Fruit fly (Drosophila melanogaster) whole organism, embryonic: ENCODE data around the gene Eip75B.

Experiments used
- ATbp ChIP-seq: fragments of 200-800 bp; sonication (Bioruptor generic); optimal IDR thresholded peaks from 2 replicates; lab custom pipeline; 2017; ENCODE audit warnings: missing biosample characterization, mild to moderate bottlenecking, missing genetic modification characterization, missing genetic modification reagents
- Aef1 ChIP-seq: fragments of 200-800 bp; sonication (Bioruptor generic); IDR thresholded peaks from 3 replicates; pipeline ENCODE4 v1.3.6; 2022; ENCODE audit warnings: missing biosample characterization, missing genetic modification characterization
- BtbVII ChIP-seq: fragments of 200-800 bp; sonication (Bioruptor generic); optimal IDR thresholded peaks from 3 replicates; lab custom pipeline; 2017; ENCODE audit warnings: missing biosample characterization, mild to moderate bottlenecking, missing genetic modification characterization
- CG10654 ChIP-seq: fragments of 200-800 bp; sonication (Bioruptor generic); optimal IDR thresholded peaks from 2 replicates; lab custom pipeline; 2016; ENCODE audit warnings: missing biosample characterization, missing genetic modification characterization
- CG13624 ChIP-seq: fragments of 200-800 bp; sonication (Bioruptor generic); optimal IDR thresholded peaks from 2 replicates; lab custom pipeline; 2016; ENCODE audit warnings: missing biosample characterization, missing genetic modification characterization
- CG14014 ChIP-seq: fragments of 200-800 bp; sonication (Bioruptor generic); IDR thresholded peaks from 2 replicates; pipeline ENCODE4 v1.3.6; 2022; ENCODE audit warnings: missing biosample characterization, missing genetic modification characterization
- CG15514 ChIP-seq: fragments of 200-800 bp; sonication (Bioruptor generic); optimal IDR thresholded peaks from 3 replicates; lab custom pipeline; 2017; ENCODE audit warnings: missing biosample characterization, missing genetic modification characterization, mild to moderate bottlenecking, moderate library complexity, missing genetic modification reagents
- CG16813 ChIP-seq: fragments of 200-800 bp; sonication (Bioruptor generic); IDR thresholded peaks from 3 replicates; pipeline ENCODE4 v1.3.6; 2022; ENCODE audit warnings: missing biosample characterization, missing genetic modification characterization; ENCODE audit not compliant: partially characterized antibody
- CG16863 ChIP-seq: fragments of 200-800 bp; sonication (Bioruptor generic); optimal IDR thresholded peaks from 3 replicates; lab custom pipeline; 2016; ENCODE audit warnings: missing biosample characterization, missing genetic modification characterization
- CG18262 ChIP-seq: fragments of 200-800 bp; optimal IDR thresholded peaks from 3 replicates; lab custom pipeline; 2019; ENCODE audit warnings: missing biosample characterization, mild to moderate bottlenecking, missing genetic modification characterization, moderate library complexity
- CG2678 ChIP-seq: fragments of 200-800 bp; sonication (Bioruptor generic); optimal IDR thresholded peaks from 3 replicates; lab custom pipeline; 2019; ENCODE audit warnings: missing biosample characterization, mild to moderate bottlenecking, missing genetic modification characterization, moderate library complexity
- CG4404 ChIP-seq: fragments of 200-800 bp; sonication (Bioruptor generic); IDR thresholded peaks from 2 replicates; pipeline ENCODE4 v1.3.6; 2022; ENCODE audit warnings: missing biosample characterization, missing genetic modification characterization
- CG4820 ChIP-seq: fragments of 200-800 bp; sonication (Bioruptor generic); optimal IDR thresholded peaks from 3 replicates; lab custom pipeline; 2016; ENCODE audit warnings: missing biosample characterization, missing genetic modification characterization
- CG9727 ChIP-seq: fragments of 200-800 bp; sonication (Bioruptor generic); optimal IDR thresholded peaks from 3 replicates; lab custom pipeline; 2017; ENCODE audit warnings: missing biosample characterization, mild to moderate bottlenecking, missing genetic modification characterization
- CG9876 ChIP-seq: fragments of 200-800 bp; sonication (Bioruptor generic); optimal IDR thresholded peaks from 2 replicates; lab custom pipeline; 2016; ENCODE audit warnings: missing biosample characterization, missing genetic modification characterization
- CoRest ChIP-seq: fragments of 200-800 bp; sonication (Bioruptor generic); optimal IDR thresholded peaks from 3 replicates; lab custom pipeline; 2018; ENCODE audit warnings: missing biosample characterization, mild to moderate bottlenecking, missing genetic modification characterization, moderate library complexity
- Dbx ChIP-seq: fragments of 200-800 bp; sonication (Bioruptor generic); IDR thresholded peaks from 3 replicates; pipeline ENCODE4 v1.3.6; 2022; ENCODE audit warnings: missing biosample characterization, missing genetic modification characterization
- Dip2 ChIP-seq: fragments of 200-800 bp; sonication (Bioruptor generic); IDR thresholded peaks from 2 replicates; pipeline ENCODE4 v1.3.6; 2022; ENCODE audit warnings: missing biosample characterization, missing genetic modification characterization
- Dll ChIP-seq: fragments of 200-800 bp; sonication (Bioruptor generic); IDR thresholded peaks from 4 replicates; pipeline ENCODE4 v1.3.6; 2022; ENCODE audit warnings: missing biosample characterization, missing genetic modification characterization; ENCODE audit not compliant: partially characterized antibody
- ERR ChIP-seq: fragments of 200-800 bp; sonication (Bioruptor generic); optimal IDR thresholded peaks from 2 replicates; lab custom pipeline; 2016; ENCODE audit warnings: missing biosample characterization, missing genetic modification characterization
- GATAe ChIP-seq: fragments of 200-800 bp; sonication (Bioruptor generic); conservative IDR thresholded peaks from 2 replicates; pipeline ENCODE4 v1.3.6; 2022; ENCODE audit warnings: missing biosample characterization, missing genetic modification characterization
- HHEX ChIP-seq: fragments of 200-800 bp; sonication (Bioruptor generic); optimal IDR thresholded peaks from 3 replicates; lab custom pipeline; 2017; ENCODE audit warnings: missing biosample characterization, mild to moderate bottlenecking, missing genetic modification characterization, missing genetic modification reagents
- Hey ChIP-seq: fragments of 200-800 bp; sonication (Bioruptor generic); optimal IDR thresholded peaks from 3 replicates; lab custom pipeline; 2018; ENCODE audit warnings: missing biosample characterization, mild to moderate bottlenecking, missing genetic modification characterization
- HmgZ ChIP-seq: fragments of 200-800 bp; sonication (Bioruptor generic); optimal IDR thresholded peaks from 2 replicates; lab custom pipeline; 2018; ENCODE audit warnings: missing biosample characterization, mild to moderate bottlenecking, missing genetic modification characterization
- Jarid2 ChIP-seq: fragments of 200-800 bp; sonication (Bioruptor generic); optimal IDR thresholded peaks from 3 replicates; lab custom pipeline; 2017; ENCODE audit warnings: mild to moderate bottlenecking, missing biosample characterization, missing genetic modification reagents, missing genetic modification characterization
- NC2α ChIP-seq: fragments of 200-800 bp; sonication (Bioruptor generic); optimal IDR thresholded peaks from 2 replicates; lab custom pipeline; 2016; ENCODE audit warnings: missing biosample characterization, missing genetic modification characterization
- NC2β ChIP-seq: fragments of 200-800 bp; sonication (Bioruptor generic); optimal IDR thresholded peaks from 2 replicates; lab custom pipeline; 2016; ENCODE audit warnings: missing biosample characterization, missing genetic modification characterization
- Nf-YB ChIP-seq: fragments of 200-800 bp; sonication (Bioruptor generic); optimal IDR thresholded peaks from 3 replicates; lab custom pipeline; 2019; ENCODE audit warnings: missing biosample characterization, mild to moderate bottlenecking, missing genetic modification characterization, moderate library complexity
- Oli ChIP-seq: fragments of 200-800 bp; sonication (Bioruptor generic); optimal IDR thresholded peaks from 2 replicates; lab custom pipeline; 2018; ENCODE audit warnings: missing biosample characterization, mild to moderate bottlenecking, missing genetic modification characterization, moderate library complexity
- Ravus ChIP-seq: fragments of 200-800 bp; sonication (Bioruptor generic); IDR thresholded peaks from 2 replicates; pipeline ENCODE4 v1.3.6; 2022; ENCODE audit warnings: missing biosample characterization, missing genetic modification characterization
- Sry-β ChIP-seq: fragments of 200-800 bp; sonication (Bioruptor generic); optimal IDR thresholded peaks from 2 replicates; lab custom pipeline; 2018; ENCODE audit warnings: missing biosample characterization, mild to moderate bottlenecking, missing genetic modification characterization, moderate library complexity
- Vsx1 ChIP-seq: fragments of 200-800 bp; sonication (Bioruptor generic); optimal IDR thresholded peaks from 2 replicates; lab custom pipeline; 2017; ENCODE audit warnings: missing biosample characterization, mild to moderate bottlenecking, missing genetic modification characterization, missing genetic modification reagents
- ase ChIP-seq: fragments of 200-800 bp; sonication (Bioruptor generic); IDR thresholded peaks from 3 replicates; pipeline ENCODE4 v1.3.6; 2022; ENCODE audit warnings: missing biosample characterization, missing genetic modification characterization
- ato ChIP-seq: fragments of 200-800 bp; sonication (Bioruptor generic); IDR thresholded peaks from 2 replicates; pipeline ENCODE4 v1.3.6; 2022; ENCODE audit warnings: missing biosample characterization, missing genetic modification characterization; ENCODE audit not compliant: partially characterized antibody
- dimm ChIP-seq: fragments of 200-800 bp; sonication (Bioruptor generic); IDR thresholded peaks from 2 replicates; pipeline ENCODE4 v1.3.6; 2022; ENCODE audit warnings: missing biosample characterization, missing genetic modification characterization
- fd64A ChIP-seq: fragments of 200-800 bp; sonication (Bioruptor generic); optimal IDR thresholded peaks from 3 replicates; lab custom pipeline; 2018; ENCODE audit warnings: missing biosample characterization, mild to moderate bottlenecking, missing genetic modification characterization
- gcm ChIP-seq: fragments of 200-800 bp; sonication (Bioruptor generic); optimal IDR thresholded peaks from 2 replicates; lab custom pipeline; 2019; ENCODE audit warnings: missing biosample characterization, mild to moderate bottlenecking, missing genetic modification characterization, moderate library complexity
- lov ChIP-seq, 2 experiments: fragments of 200-800 bp in 1 of 2; fragments of >200 bp in 1 of 2; sonication (Bioruptor generic) in 1 of 2; IDR thresholded peaks in 1 of 2; optimal IDR thresholded peaks in 1 of 2; 2 replicates in 1 of 2; 3 replicates in 1 of 2; pipeline versions ENCODE4 v1.3.6 to Lab custom; 2017 to 2022; ENCODE audit warnings: missing biosample characterization in 1 of 2, missing genetic modification characterization in 1 of 2
- mld ChIP-seq: fragments of 200-800 bp; sonication (Bioruptor generic); IDR thresholded peaks from 3 replicates; pipeline ENCODE4 v1.3.6; 2022; ENCODE audit warnings: missing biosample characterization, missing genetic modification characterization; ENCODE audit not compliant: partially characterized antibody
- nom ChIP-seq: fragments of 200-800 bp; sonication (Bioruptor generic); optimal IDR thresholded peaks from 2 replicates; lab custom pipeline; 2017; ENCODE audit warnings: missing biosample characterization, missing genetic modification characterization, mild to moderate bottlenecking, moderate library complexity, missing genetic modification reagents
- oc ChIP-seq: fragments of 200-800 bp; sonication (Bioruptor generic); optimal IDR thresholded peaks from 2 replicates; lab custom pipeline; 2018; ENCODE audit warnings: missing biosample characterization, mild to moderate bottlenecking, missing genetic modification characterization, moderate library complexity
- pita ChIP-seq: fragments of 200-800 bp; sonication (Bioruptor generic); optimal IDR thresholded peaks from 2 replicates; lab custom pipeline; 2017; ENCODE audit warnings: missing biosample characterization, mild to moderate bottlenecking, missing genetic modification characterization
- psq ChIP-seq: fragments of 200-800 bp; sonication (Bioruptor generic); optimal IDR thresholded peaks from 2 replicates; lab custom pipeline; 2017; ENCODE audit warnings: missing biosample characterization, missing genetic modification characterization
- sc ChIP-seq, 3 experiments: fragments of >200 bp in 2 of 3; fragments of 200-800 bp in 1 of 3; sonication (Bioruptor generic) in 1 of 3; optimal IDR thresholded peaks; 2 replicates in 2 of 3; 3 replicates in 1 of 3; lab custom pipeline; 2017; ENCODE audit warnings: mild to moderate bottlenecking in 1 of 3, missing biosample characterization in 1 of 3, missing genetic modification characterization in 1 of 3, missing genetic modification reagents in 1 of 3
- sr ChIP-seq: fragments of 200-800 bp; sonication (Bioruptor generic); IDR thresholded peaks from 3 replicates; pipeline ENCODE4 v1.3.6; 2022; ENCODE audit warnings: missing biosample characterization, missing genetic modification characterization
- vfl ChIP-seq: fragments of 200-800 bp; sonication (Bioruptor generic); optimal IDR thresholded peaks from 2 replicates; lab custom pipeline; 2016; ENCODE audit warnings: missing biosample characterization, missing genetic modification characterization
- yki ChIP-seq: fragments of >200 bp; optimal IDR thresholded peaks from 3 replicates; lab custom pipeline; 2018

The Eip75B gene

DNA sequence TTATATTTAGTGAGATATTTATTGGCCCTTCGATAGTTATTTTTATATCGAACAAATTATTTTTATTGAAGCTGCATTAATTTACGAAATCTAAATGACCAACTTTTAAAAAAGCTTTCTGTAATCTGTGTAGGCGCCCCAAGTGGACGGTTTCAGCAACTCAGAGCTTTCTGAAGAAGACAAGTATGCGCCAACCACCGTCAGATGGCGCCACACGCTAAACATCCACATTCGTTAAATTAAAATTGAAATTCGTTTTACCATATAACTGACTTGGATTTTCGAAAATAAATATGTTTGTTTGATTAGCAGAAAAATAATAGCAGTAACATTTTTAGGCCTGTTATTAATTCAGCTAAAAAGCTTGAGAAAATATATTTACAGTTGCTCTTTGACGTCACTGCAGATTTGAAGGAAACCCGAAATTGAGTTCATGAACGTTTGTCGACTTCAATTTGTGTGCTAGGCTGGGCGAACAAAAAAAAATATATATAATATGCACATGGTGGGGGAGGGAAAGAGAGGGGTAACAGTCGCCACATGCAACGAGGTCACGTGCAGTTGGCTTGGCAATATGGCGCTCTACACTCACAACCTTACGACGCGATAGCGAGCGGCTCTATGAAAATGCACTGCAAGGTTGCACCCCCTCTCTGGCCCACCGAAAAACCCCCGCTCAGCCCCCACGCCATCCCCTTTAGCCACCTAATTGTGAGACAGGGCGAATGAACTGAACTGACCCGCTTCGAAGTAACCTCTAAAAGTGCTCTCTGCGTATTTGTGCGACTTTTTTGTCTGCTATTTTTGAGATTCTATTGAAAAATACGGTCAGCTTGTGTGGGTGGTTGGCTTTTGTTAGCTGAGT, 44.6 kb downstream of the Eip75B start (continued):
- TF ChIP-seq fd64A (GFP tag; lab: Kevin White, UChicago) (peak; percentile 86), HmgZ (peak; percentile 87), BtbVII (GFP tag; lab: Kevin White, UChicago) (peak; percentile 93), yki (lab: Kevin White, UChicago) (no peak), CG18262 (tag; lab: Kevin White, UChicago) (peak; percentile 83), psq (GFP tag; lab: Kevin White, UChicago) (peak; percentile 60), gcm (GFP tag; lab: Kevin White, UChicago) (peak; percentile 60), CG9876 (GFP tag; lab: Kevin White, UChicago) (peak; percentile 54), sc (optimal IDR thresholded peaks at IDR 0.05; lab: Kevin White, UChicago) (no peak), sc (GFP tag; optimal IDR thresholded peaks at IDR 0.05; lab: Kevin White, UChicago) (peak; percentile 83), GATAe (peak; percentile 66), ATbp (GFP tag; lab: Kevin White, UChicago) (peak; percentile 82), Vsx1 (GFP tag; lab: Kevin White, UChicago) (peak; percentile 78), ERR (GFP tag; lab: Kevin White, UChicago) (peak; percentile 57), CG10654 (GFP tag; lab: Kevin White, UChicago) (peak; percentile 74), NC2α (GFP tag; lab: Kevin White, UChicago) (peak; percentile 82), CG2678 (tag; lab: Kevin White, UChicago) (peak; percentile 77), Nf-YB (GFP tag; lab: Kevin White, UChicago) (peak; percentile 68), CoRest (tag; lab: Kevin White, UChicago) (peak; percentile 76), CG13624 (GFP tag; lab: Kevin White, UChicago) (peak; percentile 81), mld (GFP tag; lab: Robert Waterston, UW) (no peak), Ravus (peak; percentile 30; the same call in 1 of the 2 replicates), CG9727 (GFP tag; lab: Kevin White, UChicago) (peak; percentile 84), CG16813 (GFP tag; lab: Robert Waterston, UW) (no peak), HHEX (peak; percentile 94), Dll (GFP tag; lab: Robert Waterston, UW) (no peak), dimm (GFP tag; lab: Robert Waterston, UW) (peak; percentile 55; the same call in 1 of the 2 replicates), CG14014 (GFP tag; lab: Robert Waterston, UW) (peak; percentile 84; the same call in 1 of the 2 replicates), oc (tag; lab: Kevin White, UChicago) (peak; percentile 79), pita (no peak), CG16863 (GFP tag; lab: Kevin White, UChicago) (peak; percentile 89), Jarid2 (peak; percentile 88), lov (optimal IDR thresholded peaks at IDR 0.05; lab: Kevin White, UChicago) (no peak), lov (GFP tag; IDR thresholded peaks at IDR 0.05; lab: Robert Waterston, UW) (peak; percentile 81; the same call in 2 of the 3 replicates), Sry-β (peak; percentile 65), Dip2 (no peak), nom (peak; percentile 70), sr (GFP tag; lab: Robert Waterston, UW) (no peak; the same call in 1 of the 3 replicates), ato (GFP tag; lab: Robert Waterston, UW) (no peak), Dbx (GFP tag; lab: Robert Waterston, UW) (peak; percentile 78; the same call in 2 of the 3 replicates), Hey (tag; lab: Kevin White, UChicago) (peak; percentile 66), vfl (GFP tag; lab: Kevin White, UChicago) (peak; percentile 12), CG15514 (GFP tag; lab: Kevin White, UChicago) (peak; percentile 88), Oli (tag; lab: Kevin White, UChicago) (peak; percentile 72), CG4404 (GFP tag; lab: Robert Waterston, UW) (no peak), ase (GFP tag; lab: Robert Waterston, UW) (peak; percentile 89), CG4820 (GFP tag; lab: Kevin White, UChicago) (peak; percentile 77), Aef1 (peak; percentile 55; the same call in 1 of the 3 replicates), NC2β (peak; percentile 82)
